Worm (Caenorhabditis elegans) whole organism, young adult: Measurements from ENCODE around the gene F10G2.2.
"Not testable (repeated sequence)": the region's sequence is repeated elsewhere in the genome, so short reads cannot be mapped to it uniquely, and the experiment has no call there.

Experiments used
- B0019.2 ChIP-seq: fragments of 200-800 bp; sonication (Bioruptor generic); conservative IDR thresholded peaks from 2 replicates; pipeline ENCODE4 v1.3.6; 2022; ENCODE audit warnings: missing genetic modification reagents, missing genetic modification characterization, missing compliant biosample characterization
- C06A6.2 ChIP-seq: fragments of 200-800 bp; sonication (Bioruptor generic); conservative IDR thresholded peaks from 2 replicates; pipeline ENCODE4 v1.3.6; 2022; ENCODE audit warnings: missing genetic modification characterization, missing compliant biosample characterization
- F23B12.7 ChIP-seq: sonication (generic microtip); optimal IDR thresholded peaks from 2 replicates; lab custom pipeline; 2017; ENCODE audit warnings: missing genetic modification characterization, mild to moderate bottlenecking, missing compliant biosample characterization, antibody characterized with exemption, moderate library complexity; ENCODE audit not compliant: insufficient read depth
- F57C9.4 ChIP-seq: sonication (generic microtip); optimal IDR thresholded peaks from 2 replicates; lab custom pipeline; 2017; ENCODE audit warnings: mild to moderate bottlenecking, missing genetic modification characterization, missing compliant biosample characterization
- T07F8.4 ChIP-seq: sonication (generic microtip); optimal IDR thresholded peaks from 2 replicates; lab custom pipeline; 2016; ENCODE audit warnings: mild to moderate bottlenecking, missing genetic modification characterization, moderate library complexity, missing compliant biosample characterization
- Y56A3A.18 ChIP-seq: fragments of 200-800 bp; sonication (Bioruptor generic); IDR thresholded peaks from 2 replicates; pipeline ENCODE4 v1.3.6; 2022; ENCODE audit warnings: missing genetic modification reagents, missing genetic modification characterization, missing compliant biosample characterization
- Y67H2A.10 ChIP-seq: fragments of 200-800 bp; sonication (Bioruptor generic); conservative IDR thresholded peaks from 2 replicates; pipeline ENCODE4 v1.3.6; 2022; ENCODE audit warnings: missing genetic modification reagents, missing genetic modification characterization, missing compliant biosample characterization
- Y95B8A.8 ChIP-seq: fragments of 200-800 bp; sonication (Bioruptor generic); IDR thresholded peaks from 2 replicates; pipeline ENCODE4 v1.3.6; 2022; ENCODE audit warnings: missing genetic modification reagents, missing genetic modification characterization, missing compliant biosample characterization
- ZK185.1 ChIP-seq: sonication (generic microtip); optimal IDR thresholded peaks from 2 replicates; lab custom pipeline; 2016; ENCODE audit warnings: mild to moderate bottlenecking, missing genetic modification characterization, missing compliant biosample characterization; ENCODE audit not compliant: poor library complexity, severe bottlenecking
- akir-1 ChIP-seq: fragments of 200-800 bp; sonication (Bioruptor generic); optimal IDR thresholded peaks from 2 replicates; lab custom pipeline; 2018; ENCODE audit warnings: mild to moderate bottlenecking, missing genetic modification characterization, moderate library complexity, missing compliant biosample characterization
- cebp-1 ChIP-seq, 2 experiments: fragments of 200-800 bp in 1 of 2; sonication (Bioruptor generic) in 1 of 2; sonication (generic microtip) in 1 of 2; IDR thresholded peaks in 1 of 2; optimal IDR thresholded peaks in 1 of 2; 2 replicates each; pipeline versions ENCODE4 v1.3.6 to Lab custom; 2017 to 2022; ENCODE audit warnings: missing compliant biosample characterization in 2 of 2, missing genetic modification characterization in 2 of 2, mild to moderate bottlenecking in 1 of 2, missing genetic modification reagents in 1 of 2, moderate library complexity in 1 of 2
- cebp-2 ChIP-seq: fragments of 200-800 bp; sonication (Bioruptor generic); IDR thresholded peaks from 2 replicates; pipeline ENCODE4 v1.3.6; 2022; ENCODE audit warnings: missing genetic modification characterization, missing compliant biosample characterization
- ceh-27 ChIP-seq: fragments of 200-800 bp; sonication (Bioruptor generic); optimal IDR thresholded peaks from 2 replicates; lab custom pipeline; 2018; ENCODE audit warnings: mild to moderate bottlenecking, missing genetic modification characterization, moderate library complexity, missing compliant biosample characterization
- ceh-40 ChIP-seq: fragments of 200-800 bp; sonication (Bioruptor generic); IDR thresholded peaks from 2 replicates; pipeline ENCODE4 v1.3.6; 2022; ENCODE audit warnings: missing genetic modification characterization, missing compliant biosample characterization
- dpff-1 ChIP-seq: sonication (generic microtip); optimal IDR thresholded peaks from 2 replicates; lab custom pipeline; 2017; ENCODE audit warnings: mild to moderate bottlenecking, missing genetic modification characterization, missing compliant biosample characterization
- gei-17 ChIP-seq: fragments of 200-800 bp; sonication (Bioruptor generic); optimal IDR thresholded peaks from 2 replicates; lab custom pipeline; 2018; ENCODE audit warnings: mild to moderate bottlenecking, missing genetic modification characterization, missing compliant biosample characterization
- him-1 ChIP-seq: sonication (generic microtip); optimal IDR thresholded peaks from 2 replicates; lab custom pipeline; 2016; ENCODE audit warnings: missing genotype, missing genetic modification reagents, missing genetic modification characterization, missing compliant biosample characterization
- lag-1 ChIP-seq: fragments of 200-800 bp; sonication (Bioruptor generic); IDR thresholded peaks from 2 replicates; pipeline ENCODE4 v1.3.6; 2022; ENCODE audit warnings: missing genetic modification reagents, missing genetic modification characterization, missing compliant biosample characterization
- let-526 ChIP-seq: fragments of 200-800 bp; sonication (Bioruptor generic); IDR thresholded peaks from 2 replicates; pipeline ENCODE4 v1.3.6; 2022; ENCODE audit warnings: missing genetic modification reagents, missing genetic modification characterization, missing compliant biosample characterization
- madf-8 ChIP-seq: fragments of 200-800 bp; sonication (Bioruptor generic); conservative IDR thresholded peaks from 2 replicates; pipeline ENCODE4 v1.3.6; 2022; ENCODE audit warnings: missing genetic modification reagents, missing genetic modification characterization, missing compliant biosample characterization
- mcd-1 ChIP-seq: fragments of 200-800 bp; sonication (Bioruptor generic); IDR thresholded peaks from 2 replicates; pipeline ENCODE4 v1.3.6; 2022; ENCODE audit warnings: missing genetic modification reagents, missing genetic modification characterization, missing compliant biosample characterization
- mes-4 ChIP-seq: sonication (generic microtip); optimal IDR thresholded peaks from 2 replicates; lab custom pipeline; 2016; ENCODE audit warnings: missing genotype, missing genetic modification characterization, missing compliant biosample characterization
- mxl-1 ChIP-seq: sonication (generic microtip); optimal IDR thresholded peaks from 2 replicates; lab custom pipeline; 2016; ENCODE audit warnings: missing genetic modification characterization, missing compliant biosample characterization
- pbrm-1 ChIP-seq: fragments of 200-800 bp; sonication (Bioruptor generic); IDR thresholded peaks from 2 replicates; pipeline ENCODE4 v1.3.6; 2022; ENCODE audit warnings: missing genetic modification reagents, missing genetic modification characterization, missing compliant biosample characterization
- repo-1 ChIP-seq: sonication (generic microtip); optimal IDR thresholded peaks from 2 replicates; lab custom pipeline; 2017; ENCODE audit warnings: mild to moderate bottlenecking, missing genetic modification characterization, missing compliant biosample characterization
- tbp1 ChIP-seq: fragments of 200-800 bp; sonication (Bioruptor generic); optimal IDR thresholded peaks from 2 replicates; lab custom pipeline; 2018; ENCODE audit warnings: mild to moderate bottlenecking, missing genetic modification characterization, missing compliant biosample characterization
- tbx-9 ChIP-seq: sonication (generic microtip); optimal IDR thresholded peaks from 2 replicates; lab custom pipeline; 2016; ENCODE audit warnings: borderline replicate concordance, missing genetic modification characterization, inconsistent platforms, missing compliant biosample characterization
- xnd-1 ChIP-seq: sonication (generic microtip); optimal IDR thresholded peaks from 2 replicates; lab custom pipeline; 2016; ENCODE audit warnings: missing genotype, missing genetic modification reagents, missing genetic modification characterization, missing compliant biosample characterization
- zfh-2 ChIP-seq: fragments of 200-800 bp; sonication (Bioruptor generic); conservative IDR thresholded peaks from 2 replicates; pipeline ENCODE4 v1.3.6; 2022; ENCODE audit warnings: missing genetic modification reagents, missing genetic modification characterization, missing compliant biosample characterization
- zim-3 ChIP-seq: sonication (generic microtip); optimal IDR thresholded peaks from 2 replicates; lab custom pipeline; 2017; ENCODE audit warnings: mild to moderate bottlenecking, missing genetic modification characterization, moderate library complexity, missing compliant biosample characterization
- ztf-18 ChIP-seq: sonication (generic microtip); optimal IDR thresholded peaks from 2 replicates; lab custom pipeline; 2016; ENCODE audit warnings: missing genotype, mild to moderate bottlenecking, missing genetic modification characterization, missing compliant biosample characterization
- ztf-22 ChIP-seq: fragments of 200-800 bp; sonication (Bioruptor generic); optimal IDR thresholded peaks from 2 replicates; lab custom pipeline; 2018; ENCODE audit warnings: mild to moderate bottlenecking, missing genetic modification characterization, moderate library complexity, missing compliant biosample characterization
- ztf-28 ChIP-seq: fragments of 200-800 bp; sonication (Bioruptor generic); IDR thresholded peaks from 2 replicates; pipeline ENCODE4 v1.3.6; 2022; ENCODE audit warnings: missing genetic modification reagents, missing genetic modification characterization, missing compliant biosample characterization
- ztf-3 ChIP-seq: fragments of 200-800 bp; sonication (Bioruptor generic); optimal IDR thresholded peaks from 2 replicates; lab custom pipeline; 2018; ENCODE audit warnings: mild to moderate bottlenecking, missing genetic modification characterization, missing compliant biosample characterization

The F10G2.2 gene

DNA sequence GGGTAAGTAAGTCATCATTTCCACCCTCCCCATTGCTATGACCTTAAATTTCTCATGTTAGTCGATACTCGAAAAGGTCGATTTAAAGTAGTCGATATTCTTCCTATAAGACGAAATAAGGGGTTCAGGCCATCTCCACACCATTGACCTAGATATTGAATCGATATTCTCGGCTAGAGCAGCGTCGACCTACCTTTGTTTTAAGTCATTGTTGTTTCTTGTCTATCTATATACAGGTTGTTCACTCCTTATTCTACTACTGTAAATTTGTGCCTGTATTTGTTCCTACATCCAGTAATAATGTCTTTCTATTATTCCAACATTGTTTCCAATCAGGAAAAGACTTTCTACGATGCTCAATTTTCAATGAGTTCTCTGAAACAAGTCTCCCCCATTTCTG lies 4.0 kb upstream of the F10G2.2 start, which contains the start of gene F10G2.4:
Gene F10G2.4 (plus strand): TSS at position 301 of the 400 bp plus-strand sequence.
- TF ChIP-seq ztf-28 (GFP tag; lab: Robert Waterston, UW) = no peak

DNA sequence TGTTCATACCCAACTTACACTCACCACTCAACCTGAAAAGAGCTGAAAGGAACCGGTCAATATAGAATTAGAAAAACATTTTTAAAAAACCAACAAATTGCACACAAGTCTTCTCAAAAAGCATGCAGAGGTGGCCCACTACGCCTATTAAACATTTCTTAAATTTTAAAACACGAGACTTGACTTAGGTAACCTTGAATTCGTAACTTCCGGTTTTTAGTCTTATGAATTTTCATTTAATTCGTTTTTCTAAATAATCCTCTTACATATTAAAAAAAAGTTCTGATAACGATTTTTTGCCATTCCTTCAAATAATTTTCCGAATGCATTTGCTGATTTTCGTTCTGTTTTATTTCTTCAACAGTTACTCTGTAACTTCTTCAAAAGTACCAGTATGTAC lies 2.9 kb upstream of the F10G2.2 start, which contains the start of gene clec-7:
Gene clec-7 (plus strand): TSS at position 301 of the 400 bp plus-strand sequence.
- TF ChIP-seq Y67H2A.10 (GFP tag; lab: Robert Waterston, UW) = no peak
- TF ChIP-seq repo-1 (tag; lab: Kevin White, UChicago) = no peak
- no peak for TF ChIP-seq akir-1 (GFP tag; lab: Kevin White, UChicago)
- TF ChIP-seq ceh-40 (GFP tag; lab: Robert Waterston, UW) = no peak
- no peak for TF ChIP-seq ceh-27 (GFP tag; lab: Kevin White, UChicago)
- TF ChIP-seq tbp1 (GFP tag; lab: Kevin White, UChicago) = no peak
- TF ChIP-seq dpff-1 (tag; lab: Kevin White, UChicago) = no peak
- no peak for TF ChIP-seq ztf-3 (GFP tag; lab: Kevin White, UChicago)
- no peak for TF ChIP-seq gei-17 (GFP tag; lab: Kevin White, UChicago)
- TF ChIP-seq tbx-9 (tag; lab: Kevin White, UChicago) = no peak
- no peak for TF ChIP-seq F57C9.4
- no peak for TF ChIP-seq Y95B8A.8
- TF ChIP-seq madf-8 (GFP tag; lab: Robert Waterston, UW) = no peak
- no peak for TF ChIP-seq xnd-1 (tag; lab: Kevin White, UChicago)
- TF ChIP-seq cebp-1 (GFP tag; IDR thresholded peaks at IDR 0.05; lab: Robert Waterston, UW) = no peak
- TF ChIP-seq cebp-1 (tag; optimal IDR thresholded peaks at IDR 0.05; lab: Kevin White, UChicago) = no peak
- TF ChIP-seq zfh-2 = no peak
- TF ChIP-seq F23B12.7 (tag; lab: Kevin White, UChicago) = no peak
- TF ChIP-seq, all 124 proteins: peak for 0

ce11 chrV:7332253-7332652 lies 1.3 kb downstream of the F10G2.2 start, which contains the start of gene F10G2.1:
Gene F10G2.1 (plus strand): TSS chrV:7332553.
- TF ChIP-seq ztf-18 (tag; lab: Kevin White, UChicago) = no peak
- TF ChIP-seq mcd-1 (GFP tag; lab: Robert Waterston, UW) = no peak
- no peak for TF ChIP-seq mes-4 (tag; lab: Kevin White, UChicago)
- TF ChIP-seq mxl-1 (tag; lab: Kevin White, UChicago) = no peak
- no peak for TF ChIP-seq him-1
- no peak for TF ChIP-seq let-526 (GFP tag; lab: Robert Waterston, UW)

ce11 chrV:7337218-7337617 lies 6.2 kb downstream of the F10G2.2 start, which contains the start of gene F10G2.7:
Gene F10G2.7 (minus strand): TSS chrV:7337318.
- not testable (repeated sequence) for TF ChIP-seq B0019.2 (GFP tag; lab: Robert Waterston, UW); ZK185.1 (tag; lab: Kevin White, UChicago); pbrm-1

DNA sequence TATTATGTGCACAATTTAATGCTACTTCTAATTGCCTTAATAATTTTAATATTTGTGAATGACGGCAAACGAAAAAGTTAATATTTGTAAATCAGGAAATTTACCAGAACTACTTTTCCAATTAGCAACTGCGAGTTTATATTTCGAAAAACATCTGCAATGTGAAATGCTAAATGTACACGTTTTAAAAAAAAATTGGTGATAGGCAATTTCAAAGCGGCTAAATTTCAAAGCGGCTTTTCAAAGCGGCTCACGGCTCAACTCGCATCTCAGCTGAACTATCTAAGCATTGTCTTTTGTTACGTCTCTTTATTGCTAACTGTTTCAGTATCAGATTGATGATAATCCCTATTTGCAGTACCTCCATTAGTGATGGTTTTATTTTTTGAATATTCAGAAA lies 8.9 kb downstream of the F10G2.2 start, which contains the start of gene srh-187:
Gene srh-187 (minus strand): TSS at position 101 of the 400 bp plus-strand sequence.
- TF ChIP-seq cebp-2 (GFP tag; lab: Robert Waterston, UW) (no peak), zim-3 (tag; lab: Kevin White, UChicago) (no peak), Y56A3A.18 (GFP tag; lab: Robert Waterston, UW) (no peak), C06A6.2 (no peak), lag-1 (GFP tag; lab: Robert Waterston, UW) (no peak), T07F8.4 (no peak), ztf-22 (GFP tag; lab: Kevin White, UChicago) (no peak)
